Worm (Caenorhabditis elegans) whole organism, early embryonic: ENCODE results near the gene ztf-28.

Experiments used
- F13C5.2 ChIP-seq: sonication (generic microtip); optimal IDR thresholded peaks from 2 replicates; lab custom pipeline; 2017; ENCODE audit warnings: mild to moderate bottlenecking, missing genetic modification characterization, inconsistent platforms, missing compliant biosample characterization
- ceh-36 ChIP-seq: sonication (generic microtip); optimal IDR thresholded peaks from 2 replicates; lab custom pipeline; 2016; ENCODE audit warnings: missing genetic modification characterization, inconsistent platforms, missing compliant biosample characterization
- ets-7 ChIP-seq: sonication (generic microtip); optimal IDR thresholded peaks from 2 replicates; lab custom pipeline; 2016; ENCODE audit warnings: missing genotype, missing genetic modification characterization, missing compliant biosample characterization
- flt-1 ChIP-seq: fragments of 200-800 bp; sonication (Bioruptor generic); IDR thresholded peaks from 2 replicates; pipeline ENCODE4 v1.3.6; 2022; ENCODE audit warnings: missing genetic modification characterization, missing compliant biosample characterization
- pes-1 ChIP-seq: fragments of 200-800 bp; sonication (Bioruptor generic); IDR thresholded peaks from 2 replicates; pipeline ENCODE4 v1.3.6; 2022; ENCODE audit warnings: missing genetic modification reagents, missing genetic modification characterization, missing compliant biosample characterization
- scrt-1 ChIP-seq: fragments of 200-800 bp; sonication (Bioruptor generic); IDR thresholded peaks from 2 replicates; pipeline ENCODE4 v1.3.6; 2022; ENCODE audit warnings: missing genetic modification characterization, missing compliant biosample characterization

ce11 chrV:2122517-2122916, 32.0 kb downstream of the ztf-28 start, which contains the start of gene F22F7.2:
- TF ChIP-seq ets-7 = no peak
- TF ChIP-seq pes-1 = no peak
- TF ChIP-seq F13C5.2 (tag; lab: Kevin White, UChicago) = no peak
- TF ChIP-seq ceh-36 (tag; lab: Kevin White, UChicago) = no peak
- no peak for TF ChIP-seq flt-1 (GFP tag; lab: Robert Waterston, UW)
- TF ChIP-seq scrt-1 (GFP tag; lab: Robert Waterston, UW) = no peak
